Worm (Caenorhabditis elegans) whole organism, L3 larva: ENCODE measurements around the gene phf-14.
"Not testable (repeated sequence)": the region's sequence is repeated elsewhere in the genome, so short reads cannot be mapped to it uniquely, and the experiment has no call there.

Experiments
- R02D3.7 ChIP-seq: fragments of 150-350 bp; optimal IDR thresholded peaks from 2 replicates; lab custom pipeline; 2014; ENCODE audit warnings: missing biosample characterization, missing genetic modification characterization
- aly-2 ChIP-seq: fragments of 150-350 bp; optimal IDR thresholded peaks from 2 replicates; lab custom pipeline; 2014; ENCODE audit warnings: missing biosample characterization, missing genetic modification characterization
- ama-1 ChIP-seq: fragments of 150-350 bp; optimal IDR thresholded peaks from 2 replicates; lab custom pipeline; 2018
- ceh-16 ChIP-seq: sonication (generic microtip); optimal IDR thresholded peaks from 2 replicates; lab custom pipeline; 2017; ENCODE audit warnings: missing biosample characterization, missing genetic modification characterization
- ceh-28 ChIP-seq: fragments of 150-350 bp; optimal IDR thresholded peaks from 2 replicates; lab custom pipeline; 2014; ENCODE audit warnings: missing biosample characterization, missing genetic modification reagents, missing genetic modification characterization
- egl-27 ChIP-seq: sonication (generic microtip); optimal IDR thresholded peaks from 4 replicates; lab custom pipeline; 2017; ENCODE audit warnings: missing biosample characterization, missing genetic modification reagents, missing genetic modification characterization
- elt-1 ChIP-seq: fragments of 150-350 bp; optimal IDR thresholded peaks from 2 replicates; lab custom pipeline; 2014; ENCODE audit warnings: missing biosample characterization, missing genetic modification characterization
- eor-1 ChIP-seq, 2 experiments: fragments of 150-350 bp; optimal IDR thresholded peaks; 2 replicates each; lab custom pipeline; 2014 to 2018; ENCODE audit warnings: missing biosample characterization in 2 of 2, missing genetic modification characterization in 2 of 2
- fos-1 ChIP-seq: fragments of 150-350 bp; optimal IDR thresholded peaks from 2 replicates; lab custom pipeline; 2014; ENCODE audit warnings: missing biosample characterization, missing genetic modification characterization
- hmg-11 ChIP-seq: sonication (generic microtip); optimal IDR thresholded peaks from 2 replicates; lab custom pipeline; 2016; ENCODE audit warnings: missing genetic modification characterization, missing compliant biosample characterization
- jun-1 ChIP-seq: fragments of 150-350 bp; optimal IDR thresholded peaks from 2 replicates; lab custom pipeline; 2014; ENCODE audit warnings: missing biosample characterization, missing genetic modification reagents, missing genetic modification characterization
- lin-15B ChIP-seq: fragments of 150-350 bp; optimal IDR thresholded peaks from 2 replicates; lab custom pipeline; 2014; ENCODE audit warnings: missing biosample characterization, missing genetic modification characterization
- lsy-12 ChIP-seq: sonication (generic microtip); optimal IDR thresholded peaks from 2 replicates; lab custom pipeline; 2016; ENCODE audit warnings: mild to moderate bottlenecking, missing genetic modification characterization, missing compliant biosample characterization
- mdl-1 ChIP-seq: fragments of 150-350 bp; optimal IDR thresholded peaks from 2 replicates; lab custom pipeline; 2014; ENCODE audit warnings: missing biosample characterization, missing genetic modification characterization
- mml-1 ChIP-seq: fragments of 150-350 bp; sonication (generic microtip); optimal IDR thresholded peaks from 3 replicates; lab custom pipeline; 2014; ENCODE audit warnings: missing biosample characterization, missing genetic modification characterization
- nfya-1 ChIP-seq: sonication (generic microtip); optimal IDR thresholded peaks from 2 replicates; lab custom pipeline; 2017; ENCODE audit warnings: missing genetic modification characterization, mild to moderate bottlenecking, missing compliant biosample characterization, antibody characterized with exemption, moderate library complexity; ENCODE audit not compliant: insufficient read depth
- nhr-11 ChIP-seq: fragments of 150-350 bp; optimal IDR thresholded peaks from 2 replicates; lab custom pipeline; 2014; ENCODE audit warnings: missing biosample characterization, missing genetic modification characterization
- nhr-12 ChIP-seq: fragments of 150-350 bp; optimal IDR thresholded peaks from 2 replicates; lab custom pipeline; 2014; ENCODE audit warnings: missing biosample characterization, missing genetic modification characterization
- nhr-23 ChIP-seq: fragments of 150-350 bp; optimal IDR thresholded peaks from 2 replicates; lab custom pipeline; 2014; ENCODE audit warnings: missing biosample characterization, missing genetic modification reagents, missing genetic modification characterization
- nhr-237 ChIP-seq: fragments of 150-350 bp; optimal IDR thresholded peaks from 2 replicates; lab custom pipeline; 2014; ENCODE audit warnings: missing biosample characterization, missing genetic modification characterization
- nhr-25 ChIP-seq: sonication (generic microtip); optimal IDR thresholded peaks from 2 replicates; lab custom pipeline; 2017; ENCODE audit warnings: missing biosample characterization, missing genetic modification characterization
- nhr-28 ChIP-seq: fragments of 150-350 bp; optimal IDR thresholded peaks from 2 replicates; lab custom pipeline; 2014; ENCODE audit warnings: missing biosample characterization, missing genetic modification characterization
- nhr-43 ChIP-seq: sonication (generic microtip); optimal IDR thresholded peaks from 2 replicates; lab custom pipeline; 2016; ENCODE audit warnings: mild to moderate bottlenecking, missing genetic modification characterization, missing compliant biosample characterization; ENCODE audit not compliant: poor library complexity, severe bottlenecking
- nhr-67 ChIP-seq: fragments of 150-350 bp; optimal IDR thresholded peaks from 2 replicates; lab custom pipeline; 2014; ENCODE audit warnings: missing biosample characterization, missing genetic modification characterization
- nhr-77 ChIP-seq: fragments of 150-350 bp; optimal IDR thresholded peaks from 2 replicates; lab custom pipeline; 2014; ENCODE audit warnings: missing biosample characterization, missing genetic modification characterization
- pha-4 ChIP-seq: fragments of 150-350 bp; optimal IDR thresholded peaks from 2 replicates; lab custom pipeline; 2014; ENCODE audit warnings: missing biosample characterization, missing genetic modification reagents, missing genetic modification characterization
- pqm-1 ChIP-seq: fragments of 150-350 bp; optimal IDR thresholded peaks from 2 replicates; lab custom pipeline; 2017; ENCODE audit warnings: missing biosample characterization, missing genetic modification characterization, inconsistent platforms
- sea-2 ChIP-seq: fragments of 150-350 bp; sonication (generic microtip); optimal IDR thresholded peaks from 4 replicates; lab custom pipeline; 2014; ENCODE audit warnings: missing biosample characterization, missing genetic modification reagents, missing genetic modification characterization
- snpc-4 ChIP-seq: fragments of 150-350 bp; optimal IDR thresholded peaks from 2 replicates; lab custom pipeline; 2014; ENCODE audit warnings: missing biosample characterization, missing genetic modification characterization
- tbx-2 ChIP-seq: sonication (generic microtip); optimal IDR thresholded peaks from 2 replicates; lab custom pipeline; 2016; ENCODE audit warnings: mild to moderate bottlenecking, missing genetic modification characterization, missing compliant biosample characterization
- zag-1 ChIP-seq: fragments of 150-350 bp; optimal IDR thresholded peaks from 2 replicates; lab custom pipeline; 2014; ENCODE audit warnings: missing biosample characterization, missing genetic modification characterization

phf-14 gene

DNA sequence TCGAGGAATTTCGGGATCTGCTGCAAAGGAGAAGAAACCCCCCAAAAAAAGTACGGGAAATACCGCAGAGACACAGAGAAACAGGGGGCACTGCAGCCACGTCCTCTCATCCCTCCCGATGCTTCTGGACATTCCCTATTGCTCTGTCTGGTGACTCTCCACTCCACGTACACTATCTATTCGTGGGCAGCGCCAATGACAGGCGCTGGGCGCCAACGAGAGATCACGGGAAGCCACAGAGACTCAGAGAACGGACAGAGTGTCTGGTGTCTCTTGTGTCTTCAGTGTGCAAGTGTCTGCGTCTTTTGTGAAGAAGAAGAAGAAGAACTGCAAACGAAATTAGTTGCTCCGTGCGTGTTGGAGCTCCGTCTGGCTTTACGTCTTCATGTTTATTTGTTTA lies 13.3 kb upstream of the phf-14 start (continued):
- TF ChIP-seq nhr-11 (tag; lab: Kevin White, UChicago): no peak
- no peak for TF ChIP-seq elt-1
- TF ChIP-seq nfya-1 (tag; lab: Kevin White, UChicago): peak; percentile 99
- peak; percentile 73 for TF ChIP-seq jun-1 (tag; lab: Kevin White, UChicago)
- TF ChIP-seq mdl-1: peak; percentile 71
- no peak for TF ChIP-seq egl-27
- TF ChIP-seq snpc-4 (tag; lab: Kevin White, UChicago): peak; percentile 63
- no peak for TF ChIP-seq zag-1 (tag; lab: Kevin White, UChicago)
- TF ChIP-seq aly-2 (tag; lab: Kevin White, UChicago): no peak
- no peak for TF ChIP-seq nhr-43 (tag; lab: Kevin White, UChicago)
- TF ChIP-seq mml-1 (tag; lab: Kevin White, UChicago): no peak
- peak; percentile 80 for TF ChIP-seq nhr-23 (tag; lab: Kevin White, UChicago)
- no peak for TF ChIP-seq eor-1 (tag; optimal IDR thresholded peaks at IDR 0.05; lab: Kevin White, UChicago)
- TF ChIP-seq ceh-16 (tag; lab: Kevin White, UChicago): no peak
- peak; percentile 68 for TF ChIP-seq tbx-2 (tag; lab: Kevin White, UChicago)

DNA sequence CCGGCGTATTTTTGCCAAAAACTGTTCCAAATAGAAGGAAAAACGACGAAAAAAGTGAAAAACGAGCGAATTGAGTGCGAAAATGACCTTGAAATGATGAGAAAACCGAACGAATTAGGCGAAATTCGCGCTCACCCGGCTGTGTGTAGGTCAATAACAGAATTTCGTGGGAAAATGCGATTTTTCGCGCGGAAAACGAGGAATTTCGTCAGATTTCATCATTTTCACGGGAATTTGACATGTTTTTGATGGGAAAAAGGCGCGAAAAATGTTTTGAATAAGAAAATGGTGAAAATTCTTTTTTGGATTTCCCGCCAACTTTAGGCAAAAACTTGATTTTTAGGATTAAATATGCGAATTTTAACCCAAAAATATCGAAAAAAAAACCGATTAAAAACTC lies 12.1 kb upstream of the phf-14 start:
- TF ChIP-seq lin-15B (tag; lab: Kevin White, UChicago) (no peak), nhr-67 (tag; lab: Kevin White, UChicago) (no peak), nfya-1 (tag; lab: Kevin White, UChicago) (no peak), fos-1 (tag; lab: Kevin White, UChicago) (no peak), ama-1 (lab: Kevin White, UChicago) (no peak), nhr-237 (tag; lab: Kevin White, UChicago) (no peak), hmg-11 (tag; lab: Kevin White, UChicago) (no peak)

DNA sequence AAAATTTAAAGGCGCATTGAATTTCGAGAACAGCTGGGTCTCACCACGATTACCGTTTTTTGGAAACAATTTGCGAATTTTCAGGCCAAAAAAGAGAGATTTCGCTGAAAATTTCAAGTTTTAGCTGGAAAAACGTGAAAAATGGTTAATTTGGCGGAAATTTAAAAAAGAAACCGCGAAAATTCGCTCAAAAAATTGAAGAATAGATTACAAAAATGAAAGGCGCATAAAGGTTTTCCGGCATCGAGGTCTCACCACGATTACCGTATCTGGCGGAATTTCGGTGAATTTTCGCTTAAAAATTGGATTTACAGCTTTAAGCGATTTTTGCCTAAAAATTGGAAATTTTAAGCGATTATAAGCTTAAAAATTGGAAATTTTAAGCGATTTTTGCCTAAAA lies 11.7 kb upstream of the phf-14 start:
- TF ChIP-seq lin-15B (tag; lab: Kevin White, UChicago): no peak
- no peak for TF ChIP-seq nhr-11 (tag; lab: Kevin White, UChicago)
- TF ChIP-seq nhr-77 (tag; lab: Kevin White, UChicago): no peak
- TF ChIP-seq lsy-12: no peak
- TF ChIP-seq pqm-1 (tag; lab: Kevin White, UChicago): no peak
- TF ChIP-seq hmg-11 (tag; lab: Kevin White, UChicago): no peak
- TF ChIP-seq nhr-12 (tag; lab: Kevin White, UChicago): no peak
- no peak for TF ChIP-seq sea-2
- TF ChIP-seq R02D3.7 (tag; lab: Kevin White, UChicago): no peak
- TF ChIP-seq jun-1 (tag; lab: Kevin White, UChicago): no peak
- no peak for TF ChIP-seq elt-1
- TF ChIP-seq nhr-237 (tag; lab: Kevin White, UChicago): no peak
- TF ChIP-seq nhr-25 (tag; lab: Kevin White, UChicago): no peak
- TF ChIP-seq nfya-1 (tag; lab: Kevin White, UChicago): no peak
- TF ChIP-seq tbx-2 (tag; lab: Kevin White, UChicago): no peak
- TF ChIP-seq nhr-28 (tag; lab: Kevin White, UChicago): no peak
- no peak for TF ChIP-seq pha-4 (tag; lab: Kevin White, UChicago)
- no peak for TF ChIP-seq nhr-67 (tag; lab: Kevin White, UChicago)
- no peak for TF ChIP-seq fos-1 (tag; lab: Kevin White, UChicago)
- TF ChIP-seq ceh-28 (tag; lab: Kevin White, UChicago): no peak

DNA sequence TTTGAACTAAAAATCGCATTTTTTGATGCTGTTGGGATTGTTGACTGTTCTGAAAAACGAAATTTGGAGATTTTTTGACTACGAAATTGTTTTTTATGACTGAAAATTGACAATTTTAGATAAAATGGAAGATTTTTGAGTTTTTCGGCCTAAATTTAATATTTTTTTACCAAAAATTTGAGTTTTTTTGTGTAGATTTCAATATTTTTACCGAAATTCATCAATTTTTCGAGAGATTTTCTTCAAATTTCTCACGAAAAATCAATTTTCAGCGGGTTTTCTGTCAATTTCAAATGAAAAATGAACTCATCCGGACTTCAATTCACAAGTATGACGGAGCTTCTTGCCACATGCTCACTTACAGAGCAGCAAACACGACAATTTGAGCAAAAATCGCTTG lies 5.9 kb upstream of the phf-14 start, which contains the start of gene Y59A8A.8:
Gene Y59A8A.8 (plus strand): TSS at position 301 of the 400 bp plus-strand sequence.
- not testable (repeated sequence) for TF ChIP-seq snpc-4, mml-1, fos-1 (tag; lab: Kevin White, UChicago)

DNA sequence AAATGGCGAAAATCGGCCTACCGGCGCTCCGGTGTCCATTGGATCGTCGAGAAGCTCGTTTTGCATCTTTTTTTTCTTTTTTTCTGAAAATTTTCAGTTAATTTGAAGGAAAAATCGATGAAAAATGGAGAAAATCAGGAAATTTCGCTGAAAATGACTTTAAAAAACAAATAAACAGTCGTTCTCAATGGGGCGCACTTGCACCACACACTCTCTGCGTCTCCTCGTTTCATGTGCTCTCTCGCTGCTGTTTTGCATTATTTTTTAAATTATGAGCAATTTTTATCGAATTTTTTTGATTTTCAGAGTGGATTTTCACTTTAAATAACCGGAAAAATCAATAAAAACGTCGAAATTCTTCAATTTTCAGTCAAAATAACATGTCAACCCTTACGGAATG lies 624 bp upstream of the phf-14 start, which contains the start of gene csn-1:
Gene csn-1 (minus strand): TSS at position 83 of the 400 bp plus-strand sequence.
- TF ChIP-seq hmg-11 (tag; lab: Kevin White, UChicago): peak; percentile 7
- peak; percentile 31 for TF ChIP-seq snpc-4 (tag; lab: Kevin White, UChicago)
- TF ChIP-seq mdl-1: no peak
- peak; percentile 52 for TF ChIP-seq lin-15B (tag; lab: Kevin White, UChicago)
- TF ChIP-seq pha-4 (tag; lab: Kevin White, UChicago): peak; percentile 45
